Fruit fly (Drosophila melanogaster) whole organism, prepupa: ENCODE data around the gene Tsp2A.

ENCODE experiments used
- Blimp-1 ChIP-seq: fragments of 200-800 bp; sonication (Bioruptor generic); optimal IDR thresholded peaks from 3 replicates; lab custom pipeline; 2017; ENCODE audit warnings: missing biosample characterization, missing genetic modification characterization, mild to moderate bottlenecking, moderate library complexity, missing genetic modification reagents
- CG11762 ChIP-seq: fragments of 200-800 bp; sonication (Bioruptor generic); optimal IDR thresholded peaks from 3 replicates; lab custom pipeline; 2016; ENCODE audit warnings: missing biosample characterization, missing genetic modification characterization; ENCODE audit not compliant: insufficient read depth
- CG11902 ChIP-seq: fragments of 200-800 bp; sonication (Bioruptor generic); optimal IDR thresholded peaks from 3 replicates; lab custom pipeline; 2016; ENCODE audit warnings: missing biosample characterization, missing genetic modification characterization
- CG15336 ChIP-seq: fragments of 200-800 bp; sonication (Bioruptor generic); IDR thresholded peaks from 2 replicates; pipeline ENCODE4 v1.3.6; 2022; ENCODE audit warnings: missing biosample characterization, missing genetic modification characterization
- CG1621 ChIP-seq: fragments of 200-800 bp; sonication (Bioruptor generic); optimal IDR thresholded peaks from 3 replicates; lab custom pipeline; 2018; ENCODE audit warnings: missing biosample characterization, mild to moderate bottlenecking, missing genetic modification characterization
- CG16779 ChIP-seq: fragments of 200-800 bp; sonication (Bioruptor generic); optimal IDR thresholded peaks from 3 replicates; lab custom pipeline; 2017; ENCODE audit warnings: missing biosample characterization, mild to moderate bottlenecking, missing genetic modification characterization
- CG3032 ChIP-seq: fragments of 200-800 bp; optimal IDR thresholded peaks from 2 replicates; lab custom pipeline; 2019; ENCODE audit warnings: missing biosample characterization, mild to moderate bottlenecking, missing genetic modification characterization, moderate library complexity
- CG31627 ChIP-seq: fragments of 200-800 bp; sonication (Bioruptor generic); optimal IDR thresholded peaks from 3 replicates; lab custom pipeline; 2016; ENCODE audit warnings: missing biosample characterization, missing genetic modification characterization
- CG32006 ChIP-seq: fragments of 200-800 bp; sonication (Bioruptor generic); optimal IDR thresholded peaks from 3 replicates; lab custom pipeline; 2017; ENCODE audit warnings: missing biosample characterization, mild to moderate bottlenecking, missing genetic modification characterization
- CG3919 ChIP-seq: fragments of 200-800 bp; sonication (Bioruptor generic); optimal IDR thresholded peaks from 3 replicates; lab custom pipeline; 2016; ENCODE audit warnings: missing biosample characterization, missing genetic modification characterization
- CG4318 ChIP-seq: fragments of 200-800 bp; sonication (Bioruptor generic); optimal IDR thresholded peaks from 3 replicates; lab custom pipeline; 2017; ENCODE audit warnings: missing biosample characterization, mild to moderate bottlenecking, missing genetic modification characterization
- CG6276 ChIP-seq: fragments of 200-800 bp; sonication (Bioruptor generic); optimal IDR thresholded peaks from 2 replicates; lab custom pipeline; 2017; ENCODE audit warnings: missing biosample characterization, mild to moderate bottlenecking, missing genetic modification characterization
- CG6792 ChIP-seq: fragments of 200-800 bp; sonication (Bioruptor generic); optimal IDR thresholded peaks from 3 replicates; lab custom pipeline; 2016; ENCODE audit warnings: missing biosample characterization, missing genetic modification characterization
- CG6808 ChIP-seq: fragments of 200-800 bp; sonication (Bioruptor generic); optimal IDR thresholded peaks from 3 replicates; lab custom pipeline; 2017; ENCODE audit warnings: missing biosample characterization, missing genetic modification characterization, mild to moderate bottlenecking, moderate library complexity, missing genetic modification reagents
- CG7368 ChIP-seq: fragments of 200-800 bp; sonication (Bioruptor generic); optimal IDR thresholded peaks from 3 replicates; lab custom pipeline; 2016; ENCODE audit warnings: missing biosample characterization, missing genetic modification characterization
- CG8119 ChIP-seq: fragments of 200-800 bp; sonication (Bioruptor generic); IDR thresholded peaks from 3 replicates; pipeline ENCODE4 v1.3.6; 2022; ENCODE audit warnings: missing biosample characterization, missing genetic modification characterization
- CG8319 ChIP-seq: fragments of 200-800 bp; sonication (Bioruptor generic); optimal IDR thresholded peaks from 3 replicates; lab custom pipeline; 2016; ENCODE audit warnings: missing biosample characterization, missing genetic modification characterization
- CG8632 ChIP-seq: fragments of 200-800 bp; sonication (Bioruptor generic); optimal IDR thresholded peaks from 3 replicates; lab custom pipeline; 2016; ENCODE audit warnings: missing biosample characterization, missing genetic modification characterization
- Eip75B ChIP-seq: fragments of 200-800 bp; sonication (Bioruptor generic); optimal IDR thresholded peaks from 3 replicates; lab custom pipeline; 2016; ENCODE audit warnings: missing biosample characterization, missing genetic modification characterization
- Eip78C ChIP-seq: fragments of 200-800 bp; sonication (Bioruptor generic); peaks from one replicate; lab custom pipeline; 2016; ENCODE audit warnings: missing biosample characterization, missing genetic modification characterization
- Eip93F ChIP-seq: fragments of 200-800 bp; sonication (Bioruptor generic); optimal IDR thresholded peaks from 2 replicates; lab custom pipeline; 2016; ENCODE audit warnings: missing biosample characterization, mild to moderate bottlenecking, missing genetic modification characterization
- Ets96B ChIP-seq: fragments of 200-800 bp; optimal IDR thresholded peaks from 2 replicates; lab custom pipeline; 2019; ENCODE audit warnings: missing biosample characterization, mild to moderate bottlenecking, missing genetic modification characterization, moderate library complexity
- Gug ChIP-seq: fragments of 200-800 bp; sonication (Bioruptor generic); IDR thresholded peaks from 2 replicates; pipeline ENCODE4 v1.3.6; 2022; ENCODE audit warnings: missing biosample characterization, missing genetic modification characterization
- Hr38 ChIP-seq: sonication (Bioruptor generic); optimal IDR thresholded peaks from 2 replicates; lab custom pipeline; 2016; ENCODE audit warnings: missing biosample characterization, missing genetic modification characterization
- Hr4 ChIP-seq: fragments of 200-800 bp; sonication (Bioruptor generic); optimal IDR thresholded peaks from 3 replicates; lab custom pipeline; 2016; ENCODE audit warnings: missing biosample characterization, missing genetic modification characterization
- Met ChIP-seq: fragments of 200-800 bp; sonication (Bioruptor generic); optimal IDR thresholded peaks from 3 replicates; lab custom pipeline; 2016; ENCODE audit warnings: missing biosample characterization, missing genetic modification characterization
- OdsH ChIP-seq: fragments of 200-800 bp; sonication (Bioruptor generic); optimal IDR thresholded peaks from 3 replicates; lab custom pipeline; 2016; ENCODE audit warnings: missing biosample characterization, missing genetic modification characterization
- Smox ChIP-seq: fragments of 200-800 bp; sonication (Bioruptor generic); optimal IDR thresholded peaks from 3 replicates; lab custom pipeline; 2016; ENCODE audit warnings: missing biosample characterization, missing genetic modification characterization
- Sox14 ChIP-seq: fragments of 200-800 bp; sonication (Bioruptor generic); optimal IDR thresholded peaks from 3 replicates; lab custom pipeline; 2016; ENCODE audit warnings: missing biosample characterization, missing genetic modification characterization
- achi ChIP-seq: fragments of 200-800 bp; sonication (Bioruptor generic); optimal IDR thresholded peaks from 3 replicates; lab custom pipeline; 2016; ENCODE audit warnings: missing biosample characterization, missing genetic modification characterization
- acj6 ChIP-seq: fragments of 200-800 bp; sonication (Bioruptor generic); optimal IDR thresholded peaks from 3 replicates; lab custom pipeline; 2016; ENCODE audit warnings: missing biosample characterization, missing genetic modification characterization
- dac ChIP-seq: fragments of 200-800 bp; sonication (Bioruptor generic); optimal IDR thresholded peaks from 2 replicates; lab custom pipeline; 2017; ENCODE audit warnings: missing biosample characterization, mild to moderate bottlenecking, missing genetic modification characterization
- dsx ChIP-seq: fragments of 200-800 bp; optimal IDR thresholded peaks from 3 replicates; lab custom pipeline; 2019; ENCODE audit warnings: missing biosample characterization, mild to moderate bottlenecking, missing genetic modification characterization, moderate library complexity; ENCODE audit not compliant: poor library complexity, severe bottlenecking
- eg ChIP-seq: fragments of 200-800 bp; sonication (Bioruptor generic); IDR thresholded peaks from 3 replicates; pipeline ENCODE4 v1.3.6; 2022; ENCODE audit warnings: missing biosample characterization, missing genetic modification characterization
- esn ChIP-seq: fragments of 200-800 bp; sonication (Bioruptor generic); optimal IDR thresholded peaks from 2 replicates; lab custom pipeline; 2016; ENCODE audit warnings: missing biosample characterization, mild to moderate bottlenecking, missing genetic modification characterization, moderate library complexity
- fd59A ChIP-seq: fragments of 200-800 bp; sonication (Bioruptor generic); optimal IDR thresholded peaks from 2 replicates; lab custom pipeline; 2017; ENCODE audit warnings: missing biosample characterization, mild to moderate bottlenecking, missing genetic modification characterization, missing genetic modification reagents
- fd85E ChIP-seq: fragments of 200-800 bp; sonication (Bioruptor generic); optimal IDR thresholded peaks from 3 replicates; lab custom pipeline; 2016; ENCODE audit warnings: missing biosample characterization, missing genetic modification characterization
- fkh ChIP-seq: fragments of 200-800 bp; sonication (Bioruptor generic); optimal IDR thresholded peaks from 3 replicates; lab custom pipeline; 2017; ENCODE audit warnings: missing biosample characterization, mild to moderate bottlenecking, missing genetic modification characterization, moderate library complexity
- lz ChIP-seq: fragments of 200-800 bp; sonication (Bioruptor generic); optimal IDR thresholded peaks from 3 replicates; lab custom pipeline; 2016; ENCODE audit warnings: missing biosample characterization, missing genetic modification characterization
- net ChIP-seq: fragments of 200-800 bp; sonication (Bioruptor generic); optimal IDR thresholded peaks from 3 replicates; lab custom pipeline; 2016; ENCODE audit warnings: missing biosample characterization, missing genetic modification characterization
- pdm3 ChIP-seq: fragments of 200-800 bp; sonication (Bioruptor generic); optimal IDR thresholded peaks from 3 replicates; lab custom pipeline; 2016; ENCODE audit warnings: missing biosample characterization, missing genetic modification characterization
- spab ChIP-seq: fragments of 200-800 bp; sonication (Bioruptor generic); optimal IDR thresholded peaks from 2 replicates; lab custom pipeline; 2017; ENCODE audit warnings: missing biosample characterization, mild to moderate bottlenecking, missing genetic modification characterization, missing genetic modification reagents
- ss ChIP-seq, 2 experiments: fragments of 200-800 bp; sonication (Bioruptor generic); optimal IDR thresholded peaks; 2 replicates in 1 of 2; 3 replicates in 1 of 2; lab custom pipeline; 2017 to 2018; ENCODE audit warnings: mild to moderate bottlenecking in 2 of 2, missing biosample characterization in 2 of 2, missing genetic modification characterization in 2 of 2, moderate library complexity in 1 of 2
- svp ChIP-seq: fragments of 200-800 bp; sonication (Bioruptor generic); peaks from one replicate; lab custom pipeline; 2016; ENCODE audit warnings: missing biosample characterization, missing genetic modification characterization
- vri ChIP-seq: fragments of 200-800 bp; sonication (Bioruptor generic); optimal IDR thresholded peaks from 3 replicates; lab custom pipeline; 2016; ENCODE audit warnings: missing biosample characterization, mild to moderate bottlenecking, missing genetic modification characterization

The Tsp2A gene

dm6 chrX:1379692-1380349 is 33.5 kb downstream of the Tsp2A start:
- TF ChIP-seq vri (GFP tag; lab: Kevin White, UChicago) (peak; percentile 36), OdsH (no peak)

- no peak for TF ChIP-seq CG4318 (GFP tag; lab: Kevin White, UChicago)
- TF ChIP-seq OdsH, result no peak
- no peak for TF ChIP-seq ss (GFP tag; optimal IDR thresholded peaks at IDR 0.05; lab: Kevin White, UChicago)
- TF ChIP-seq CG3919, result peak; percentile 33
- no peak for TF ChIP-seq fd59A (GFP tag; lab: Kevin White, UChicago)
- TF ChIP-seq CG11762 (GFP tag; lab: Kevin White, UChicago), result no peak
- no peak for TF ChIP-seq spab (GFP tag; lab: Kevin White, UChicago)
- no peak for TF ChIP-seq CG8632 (GFP tag; lab: Kevin White, UChicago)
- peak; percentile 90 for TF ChIP-seq achi (GFP tag; lab: Kevin White, UChicago)
- no peak for TF ChIP-seq CG15336 (GFP tag; lab: Robert Waterston, UW)
- no peak for TF ChIP-seq Eip93F (GFP tag; lab: Kevin White, UChicago)
- peak; percentile 32 for TF ChIP-seq vri (GFP tag; lab: Kevin White, UChicago)
- no peak for TF ChIP-seq Hr4 (GFP tag; lab: Kevin White, UChicago)
- TF ChIP-seq dsx (GFP tag; lab: Kevin White, UChicago), result no peak
- TF ChIP-seq CG6792 (GFP tag; lab: Kevin White, UChicago), result no peak
- TF ChIP-seq dac (GFP tag; lab: Kevin White, UChicago), result no peak
- no peak for TF ChIP-seq CG6276
- no peak for TF ChIP-seq CG8319 (GFP tag; lab: Kevin White, UChicago)
- TF ChIP-seq Ets96B (tag; lab: Kevin White, UChicago), result no peak
- TF ChIP-seq CG6808 (GFP tag; lab: Kevin White, UChicago), result peak; percentile 11
- peak; percentile 8 for TF ChIP-seq CG3032
- TF ChIP-seq fd85E (GFP tag; lab: Kevin White, UChicago), result no peak
- TF ChIP-seq CG1621 (tag; lab: Kevin White, UChicago), result peak; percentile 29
- TF ChIP-seq CG7368, result no peak
- peak; percentile 44 for TF ChIP-seq esn (GFP tag; lab: Kevin White, UChicago)
- TF ChIP-seq Sox14 (GFP tag; lab: Kevin White, UChicago), result peak; percentile 28
- TF ChIP-seq pdm3, result no peak
- peak; percentile 32 for TF ChIP-seq CG31627 (GFP tag; lab: Kevin White, UChicago)
- no peak for TF ChIP-seq eg (GFP tag; lab: Robert Waterston, UW)
- no peak for TF ChIP-seq CG32006 (GFP tag; lab: Kevin White, UChicago)
- peak; percentile 45 for TF ChIP-seq lz (GFP tag; lab: Kevin White, UChicago)
- TF ChIP-seq CG8119 (GFP tag; lab: Robert Waterston, UW), result no peak
- no peak for TF ChIP-seq Hr38
- TF ChIP-seq Gug, result no peak
- TF ChIP-seq net (GFP tag; lab: Kevin White, UChicago), result no peak
- TF ChIP-seq Met (GFP tag; lab: Kevin White, UChicago), result no peak
- no peak for TF ChIP-seq acj6 (GFP tag; lab: Kevin White, UChicago)
- peak; percentile 89 for TF ChIP-seq fkh (GFP tag; lab: Kevin White, UChicago)
- no peak for TF ChIP-seq CG11902 (GFP tag; lab: Kevin White, UChicago)
- no peak for TF ChIP-seq Eip75B (GFP tag; lab: Kevin White, UChicago)
- no peak for TF ChIP-seq Smox (GFP tag; lab: Kevin White, UChicago)
- peak; percentile 69 for TF ChIP-seq svp
- TF ChIP-seq Eip78C, result peak; percentile 71
- TF ChIP-seq Blimp-1, result no peak
- no peak for TF ChIP-seq CG16779 (tag; lab: Kevin White, UChicago)
- TF ChIP-seq, all 60 proteins: peak for 13
Observed at dm6 chrX:1380350-1381060, 34.2 kb downstream of the Tsp2A start, which contains the start of the genes CG3719 and CG32813. CG3719 (minus strand) TSS chrX:1380480. CG32813 (plus strand) TSS chrX:1380914.
